Worm (Caenorhabditis elegans) whole organism, L1 larva: ENCODE results near the gene C10B5.3.
"Not testable (repeated sequence)": the region's sequence is repeated elsewhere in the genome, so short reads cannot be mapped to it uniquely, and the experiment has no call there.

Experiments
- C16A3.4 ChIP-seq: fragments of 150-350 bp; optimal IDR thresholded peaks from 2 replicates; lab custom pipeline; 2014; ENCODE audit warnings: missing biosample characterization, missing genetic modification characterization
- F16B12.6 ChIP-seq: fragments of 150-350 bp; optimal IDR thresholded peaks from 2 replicates; lab custom pipeline; 2014; ENCODE audit warnings: missing biosample characterization, missing genetic modification characterization
- blmp-1 ChIP-seq: fragments of 150-350 bp; optimal IDR thresholded peaks from 2 replicates; lab custom pipeline; 2014; ENCODE audit warnings: missing biosample characterization, missing genetic modification characterization
- ceh-63 ChIP-seq: fragments of 200-800 bp; sonication (Bioruptor generic); optimal IDR thresholded peaks from 2 replicates; lab custom pipeline; 2018; ENCODE audit warnings: mild to moderate bottlenecking, missing genetic modification characterization, missing compliant biosample characterization
- ces-1 ChIP-seq: fragments of 150-350 bp; optimal IDR thresholded peaks from 2 replicates; lab custom pipeline; 2014; ENCODE audit warnings: missing biosample characterization, missing genetic modification reagents, missing genetic modification characterization
- dpl-1 ChIP-seq, 3 experiments: fragments of 150-350 bp in 2 of 3; sonication (generic microtip) in 1 of 3; optimal IDR thresholded peaks; 2 replicates each; lab custom pipeline; 2014 to 2017; ENCODE audit warnings: missing biosample characterization in 3 of 3, missing genetic modification characterization in 3 of 3, missing genetic modification reagents in 3 of 3
- efl-1 ChIP-seq, 4 experiments: fragments of 150-350 bp; optimal IDR thresholded peaks in 3 of 4; peaks in 1 of 4; 1 replicate in 1 of 4; 2 replicates in 3 of 4; lab custom pipeline; 2014; ENCODE audit warnings: missing biosample characterization in 2 of 4, missing genetic modification characterization in 2 of 4, missing genetic modification reagents in 2 of 4
- efl-3 ChIP-seq: fragments of 200-800 bp; sonication (Bioruptor generic); optimal IDR thresholded peaks from 2 replicates; lab custom pipeline; 2018; ENCODE audit warnings: mild to moderate bottlenecking, missing genetic modification characterization, missing compliant biosample characterization
- egl-13 ChIP-seq: sonication (generic microtip); optimal IDR thresholded peaks from 2 replicates; lab custom pipeline; 2016; ENCODE audit warnings: missing genotype, missing genetic modification reagents, missing genetic modification characterization, missing compliant biosample characterization
- elt-3 ChIP-seq, 6 experiments: fragments of 150-350 bp in 1 of 6; sonication (generic microtip); optimal IDR thresholded peaks; 2 replicates each; lab custom pipeline; 2017 to 2018; ENCODE audit warnings: missing biosample characterization in 6 of 6, missing genetic modification characterization in 6 of 6, inconsistent platforms in 1 of 6
- fkh-10 ChIP-seq: sonication (generic microtip); optimal IDR thresholded peaks from 2 replicates; lab custom pipeline; 2017; ENCODE audit warnings: missing biosample characterization, missing genetic modification reagents, missing genetic modification characterization
- fkh-8 ChIP-seq: sonication (generic microtip); optimal IDR thresholded peaks from 2 replicates; lab custom pipeline; 2016; ENCODE audit warnings: mild to moderate bottlenecking, missing genetic modification characterization, missing compliant biosample characterization
- fos-1 ChIP-seq: fragments of 150-350 bp; optimal IDR thresholded peaks from 2 replicates; lab custom pipeline; 2014; ENCODE audit warnings: missing biosample characterization, missing genetic modification characterization
- hpl-2 ChIP-seq: fragments of 150-350 bp; optimal IDR thresholded peaks from 2 replicates; lab custom pipeline; 2014; ENCODE audit warnings: missing biosample characterization, missing genetic modification reagents, missing genetic modification characterization
- irx-1 ChIP-seq: sonication (generic microtip); optimal IDR thresholded peaks from 2 replicates; lab custom pipeline; 2016; ENCODE audit warnings: missing genetic modification characterization, missing compliant biosample characterization
- lin-14 ChIP-seq: fragments of 200-800 bp; sonication (Bioruptor generic); optimal IDR thresholded peaks from 2 replicates; lab custom pipeline; 2018; ENCODE audit warnings: mild to moderate bottlenecking, missing genetic modification characterization, moderate library complexity, missing compliant biosample characterization
- lin-35 ChIP-seq, 2 experiments: fragments of 150-350 bp; optimal IDR thresholded peaks; 2 replicates each; lab custom pipeline; 2014; ENCODE audit warnings: missing biosample characterization in 2 of 2, missing genetic modification characterization in 2 of 2, missing genetic modification reagents in 2 of 2
- lir-3 ChIP-seq: sonication (generic microtip); optimal IDR thresholded peaks from 2 replicates; lab custom pipeline; 2016; ENCODE audit warnings: mild to moderate bottlenecking, missing genetic modification characterization, moderate library complexity, missing compliant biosample characterization; ENCODE audit not compliant: poor library complexity
- mdl-1 ChIP-seq, 2 experiments: fragments of 150-350 bp; optimal IDR thresholded peaks; 2 replicates each; lab custom pipeline; 2014 to 2017; ENCODE audit warnings: missing biosample characterization in 2 of 2, missing genetic modification characterization in 2 of 2, inconsistent platforms in 1 of 2
- mep-1 ChIP-seq: fragments of 150-350 bp; optimal IDR thresholded peaks from 2 replicates; lab custom pipeline; 2014; ENCODE audit warnings: missing biosample characterization, missing genetic modification characterization
- nhr-12 ChIP-seq: sonication (generic microtip); optimal IDR thresholded peaks from 2 replicates; lab custom pipeline; 2017; ENCODE audit warnings: missing biosample characterization, missing genetic modification characterization
- nhr-19 ChIP-seq: fragments of 200-800 bp; sonication (Bioruptor generic); conservative IDR thresholded peaks from 2 replicates; pipeline ENCODE4 v1.3.6; 2022; ENCODE audit warnings: missing genetic modification characterization, missing compliant biosample characterization
- nhr-237 ChIP-seq: fragments of 150-350 bp; optimal IDR thresholded peaks from 2 replicates; lab custom pipeline; 2014; ENCODE audit warnings: missing biosample characterization, missing genetic modification characterization
- nhr-47 ChIP-seq: sonication (generic microtip); optimal IDR thresholded peaks from 2 replicates; lab custom pipeline; 2016; ENCODE audit warnings: mild to moderate bottlenecking, missing genetic modification characterization, moderate library complexity, missing compliant biosample characterization
- nhr-71 ChIP-seq: sonication (generic microtip); optimal IDR thresholded peaks from 2 replicates; lab custom pipeline; 2016; ENCODE audit warnings: mild to moderate bottlenecking, missing genetic modification characterization, moderate library complexity, missing compliant biosample characterization
- nhr-85 ChIP-seq: sonication (generic microtip); peaks from one replicate; lab custom pipeline; 2016; ENCODE audit warnings: missing genetic modification characterization, inconsistent platforms, missing compliant biosample characterization
- rnt-1 ChIP-seq: sonication (generic microtip); optimal IDR thresholded peaks from 2 replicates; lab custom pipeline; 2016; ENCODE audit warnings: mild to moderate bottlenecking, missing genetic modification characterization, moderate library complexity, missing compliant biosample characterization
- skn-1 ChIP-seq: fragments of 150-350 bp; optimal IDR thresholded peaks from 2 replicates; lab custom pipeline; 2014; ENCODE audit warnings: missing biosample characterization, missing genetic modification characterization
- snpc-4 ChIP-seq: fragments of 150-350 bp; optimal IDR thresholded peaks from 2 replicates; lab custom pipeline; 2014; ENCODE audit warnings: missing biosample characterization, missing genetic modification characterization
- sox-4 ChIP-seq: sonication (generic microtip); optimal IDR thresholded peaks from 2 replicates; lab custom pipeline; 2016; ENCODE audit warnings: missing genetic modification characterization, missing compliant biosample characterization
- swsn-7 ChIP-seq: sonication (generic microtip); optimal IDR thresholded peaks from 2 replicates; lab custom pipeline; 2016; ENCODE audit warnings: missing genetic modification characterization, missing compliant biosample characterization
- tbx-2 ChIP-seq: sonication (generic microtip); optimal IDR thresholded peaks from 2 replicates; lab custom pipeline; 2016; ENCODE audit warnings: missing genetic modification characterization, missing compliant biosample characterization
- unc-130 ChIP-seq: fragments of 150-350 bp; optimal IDR thresholded peaks from 2 replicates; lab custom pipeline; 2017; ENCODE audit warnings: missing biosample characterization, missing genetic modification characterization, inconsistent platforms
- unc-30 ChIP-seq: sonication (generic microtip); optimal IDR thresholded peaks from 2 replicates; lab custom pipeline; 2017; ENCODE audit warnings: missing biosample characterization, missing genetic modification characterization
- unc-86 ChIP-seq: sonication (generic microtip); optimal IDR thresholded peaks from 2 replicates; lab custom pipeline; 2016; ENCODE audit warnings: missing genetic modification characterization, missing compliant biosample characterization
- xbp-1 ChIP-seq: sonication (generic microtip); optimal IDR thresholded peaks from 2 replicates; lab custom pipeline; 2016; ENCODE audit warnings: missing genetic modification characterization, missing compliant biosample characterization
- zag-1 ChIP-seq: fragments of 150-350 bp; optimal IDR thresholded peaks from 2 replicates; lab custom pipeline; 2014; ENCODE audit warnings: missing biosample characterization, missing genetic modification characterization
- ztf-4 ChIP-seq: fragments of 150-350 bp; optimal IDR thresholded peaks from 2 replicates; lab custom pipeline; 2014; ENCODE audit warnings: missing biosample characterization, missing genetic modification characterization

Gene C10B5.3

ce11 chrV:8592691-8593307 lies 4.8 kb upstream of the C10B5.3 start:
- TF ChIP-seq fkh-10 (peak; percentile 5), mep-1 (tag; lab: Kevin White, UChicago) (no peak), blmp-1 (tag; lab: Kevin White, UChicago) (peak; percentile 23), elt-3 (tag; optimal IDR thresholded peaks at IDR 0.05; lab: Kevin White, UChicago) (no peak), nhr-12 (no peak), lin-14 (GFP tag; lab: Kevin White, UChicago) (peak; percentile 38), snpc-4 (tag; lab: Kevin White, UChicago) (no peak), nhr-85 (tag; lab: Kevin White, UChicago) (peak; percentile 25), efl-1 (optimal IDR thresholded peaks at IDR 0.05; lab: Kevin White, UChicago) (no peak), efl-1 (GFP tag; optimal IDR thresholded peaks at IDR 0.05 in 1 of 2; lab: Kevin White, UChicago) (peak in 1 of 2 experiments; percentile 75)

DNA sequence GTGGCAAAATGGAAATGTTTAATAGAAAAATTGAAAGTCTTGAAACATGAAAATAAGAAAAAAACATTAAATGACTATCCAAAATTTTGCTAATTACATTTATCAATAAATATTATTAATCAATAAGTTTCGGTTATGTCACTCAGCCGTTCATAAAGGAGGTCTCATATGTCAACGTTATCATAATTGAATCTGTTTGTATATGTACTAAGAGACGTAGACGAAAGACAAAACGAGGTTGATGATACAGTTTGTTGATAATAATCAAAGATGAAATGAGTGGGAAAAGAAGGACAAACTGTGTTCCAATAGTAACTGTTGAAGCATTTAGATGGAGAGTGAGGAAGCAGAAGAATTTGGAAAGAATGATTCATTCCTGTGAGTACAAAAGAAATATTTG lies 1.1 kb downstream of the C10B5.3 start:
- TF ChIP-seq blmp-1 (tag; lab: Kevin White, UChicago), result peak; percentile 11
- no peak for TF ChIP-seq unc-86 (tag; lab: Kevin White, UChicago)

DNA sequence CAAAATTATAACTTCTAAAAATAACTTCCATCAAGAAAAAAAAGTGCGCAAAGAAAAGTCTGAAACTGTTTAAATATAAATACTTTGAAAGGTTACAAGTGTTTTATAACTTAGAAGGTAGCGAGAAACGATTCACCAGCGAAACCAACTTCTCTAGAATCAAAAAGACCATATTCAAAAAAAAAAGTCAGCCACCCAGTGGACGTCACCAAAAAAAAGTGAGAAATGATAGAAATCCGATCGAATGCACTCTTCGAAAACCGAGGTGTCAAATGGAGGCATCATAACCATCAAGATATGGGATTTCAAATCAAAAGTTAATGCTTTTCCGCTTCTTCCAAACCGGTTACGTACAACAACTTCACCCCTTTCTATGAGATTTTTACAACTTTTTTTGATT lies 1.5 kb downstream of the C10B5.3 start:
- TF ChIP-seq mdl-1 (tag; optimal IDR thresholded peaks at IDR 0.05; lab: Kevin White, UChicago) (no peak), zag-1 (tag; lab: Kevin White, UChicago) (no peak), efl-1 (optimal IDR thresholded peaks at IDR 0.05; lab: Kevin White, UChicago) (no peak), efl-1 (GFP tag; optimal IDR thresholded peaks at IDR 0.05 in 1 of 2; lab: Kevin White, UChicago) (peak in 1 of 2 experiments; percentile 90)

- TF ChIP-seq snpc-4 (tag; lab: Kevin White, UChicago) (no peak), efl-3 (GFP tag; lab: Kevin White, UChicago) (no peak), unc-130 (tag; lab: Kevin White, UChicago) (no peak), dpl-1 (GFP tag; optimal IDR thresholded peaks at IDR 0.05; lab: Kevin White, UChicago) (no peak), fos-1 (tag; lab: Kevin White, UChicago) (no peak), rnt-1 (tag; lab: Kevin White, UChicago) (no peak), tbx-2 (no peak), ceh-63 (GFP tag; lab: Kevin White, UChicago) (no peak), hpl-2 (GFP tag; lab: Kevin White, UChicago) (no peak), efl-1 (optimal IDR thresholded peaks at IDR 0.05; lab: Kevin White, UChicago) (no peak), efl-1 (GFP tag; optimal IDR thresholded peaks at IDR 0.05 in 1 of 2; lab: Kevin White, UChicago) (no peak), mdl-1 (tag; optimal IDR thresholded peaks at IDR 0.05; lab: Kevin White, UChicago) (no peak)
Measured at ce11 chrV:8580961-8581360, 7.0 kb downstream of the C10B5.3 start, which contains the start of gene C10B5.1. Gene C10B5.1, plus strand, starts transcription at chrV:8581261.

- TF ChIP-seq ces-1; fkh-10; rnt-1 (tag; lab: Kevin White, UChicago): not testable (repeated sequence)
Measured at ce11 chrV:8574762-8575161, 13.2 kb downstream of the C10B5.3 start, which contains the start of gene F25G6.1. Gene F25G6.1, plus strand, starts transcription at chrV:8575062.

ce11 chrV:8569841-8570361 lies 18.1 kb downstream of the C10B5.3 start, which contains the start of the genes F25G6.9 and symk-1:
Gene F25G6.9, minus strand, starts transcription at chrV:8570000.
Gene symk-1, plus strand, starts transcription at chrV:8570311.
- peak; percentile 82 for TF ChIP-seq nhr-19 (GFP tag; lab: Robert Waterston, UW)
- TF ChIP-seq xbp-1 (tag; lab: Kevin White, UChicago), result peak; percentile 76
- TF ChIP-seq fkh-8, result peak; percentile 9
- peak; percentile 86 for TF ChIP-seq nhr-71 (tag; lab: Kevin White, UChicago)
- peak; percentile 81 for TF ChIP-seq tbx-2
- peak; percentile 12 for TF ChIP-seq ztf-4 (tag; lab: Kevin White, UChicago)
- TF ChIP-seq lin-35 (GFP tag; optimal IDR thresholded peaks at IDR 0.05; lab: Kevin White, UChicago), result peak; percentile 70 to 73
- TF ChIP-seq egl-13 (tag; lab: Kevin White, UChicago), result peak; percentile 29
- no peak for TF ChIP-seq ces-1
- TF ChIP-seq nhr-237, result no peak
- peak; percentile 87 for TF ChIP-seq mep-1 (tag; lab: Kevin White, UChicago)
- TF ChIP-seq irx-1 (tag; lab: Kevin White, UChicago), result peak; percentile 80
- no peak for TF ChIP-seq zag-1 (tag; lab: Kevin White, UChicago)
- TF ChIP-seq unc-30 (tag; lab: Kevin White, UChicago), result no peak
- peak; percentile 82 for TF ChIP-seq swsn-7 (tag; lab: Kevin White, UChicago)
- TF ChIP-seq C16A3.4 (tag; lab: Kevin White, UChicago), result peak; percentile 10
- peak; percentile 7 for TF ChIP-seq fos-1 (tag; lab: Kevin White, UChicago)
- no peak for TF ChIP-seq ceh-63 (GFP tag; lab: Kevin White, UChicago)
- peak; percentile 89 for TF ChIP-seq nhr-47 (tag; lab: Kevin White, UChicago)
- peak; percentile 64 to 77 for TF ChIP-seq efl-1 (optimal IDR thresholded peaks at IDR 0.05; lab: Kevin White, UChicago)
- peak; percentile 73 to 97 for TF ChIP-seq efl-1 (GFP tag; optimal IDR thresholded peaks at IDR 0.05 in 1 of 2; lab: Kevin White, UChicago)
- peak; percentile 57 for TF ChIP-seq sox-4
- TF ChIP-seq skn-1 (tag; lab: Kevin White, UChicago), result peak; percentile 52
- TF ChIP-seq lir-3, result peak; percentile 47
- peak; percentile 3 for TF ChIP-seq F16B12.6 (tag; lab: Kevin White, UChicago)
